Worm (Caenorhabditis elegans): ENCODE data around the gene rev-3.

The rev-3 gene

ce11 chrIII:5743084-5743483 is 47.4 kb downstream of the rev-3 start, which contains the start of gene B0244.15:
Gene B0244.15 (plus strand): TSS chrIII:5743384.
- no peak for TF ChIP-seq ztf-29 (GFP tag; IDR thresholded peaks at IDR 0.05)

DNA sequence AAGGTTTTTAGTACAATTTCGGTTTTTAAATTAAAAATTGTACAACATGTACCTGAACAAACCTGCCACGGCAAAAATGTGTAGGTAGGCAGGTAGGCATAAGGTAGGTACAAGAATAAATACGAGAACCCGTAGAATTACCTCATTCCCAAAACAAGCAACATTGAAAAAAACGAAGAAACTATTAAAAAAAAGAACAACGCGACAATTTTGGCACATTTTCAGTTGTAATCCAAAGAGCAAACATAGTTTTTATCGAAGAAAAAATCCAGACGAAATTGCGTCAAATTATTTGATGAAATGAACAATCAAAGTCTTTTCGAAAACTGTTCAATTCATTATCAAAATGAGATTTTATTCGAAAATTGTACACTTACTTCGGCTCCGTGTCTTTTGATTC is 49.8 kb downstream of the rev-3 start, which contains the start of gene B0244.16:
Gene B0244.16 (plus strand): TSS at position 301 of the 400 bp plus-strand sequence.
- TF ChIP-seq ztf-29 (GFP tag; IDR thresholded peaks at IDR 0.05) (no peak), ref-1 (GFP tag; conservative IDR thresholded peaks at IDR 0.05) (no peak), flt-1 (GFP tag; IDR thresholded peaks at IDR 0.05) (no peak), med-1 (GFP tag; optimal IDR thresholded peaks at IDR 0.05; ENCODE audit: insufficient read depth) (no peak), tab-1 (GFP tag; IDR thresholded peaks at IDR 0.05) (no peak), klf-2 (GFP tag; conservative IDR thresholded peaks at IDR 0.05) (no peak), cog-1 (tag; optimal IDR thresholded peaks at IDR 0.05) (no peak), T22C8.4 (GFP tag; IDR thresholded peaks at IDR 0.05) (no peak), ztf-23 (GFP tag; IDR thresholded peaks at IDR 0.05) (no peak)

ce11 chrIII:5737708-5738107 is 52.7 kb downstream of the rev-3 start, which contains the start of gene B0244.6:
Gene B0244.6 (plus strand): TSS chrIII:5738008.
- TF ChIP-seq med-1 (GFP tag; optimal IDR thresholded peaks at IDR 0.05; ENCODE audit: insufficient read depth) = no peak
- TF ChIP-seq klf-2 (GFP tag; conservative IDR thresholded peaks at IDR 0.05) = no peak
- TF ChIP-seq ztf-29 (GFP tag; IDR thresholded peaks at IDR 0.05) = no peak
- TF ChIP-seq flt-1 (GFP tag; IDR thresholded peaks at IDR 0.05) = no peak
- TF ChIP-seq T22C8.4 (GFP tag; IDR thresholded peaks at IDR 0.05) = no peak
- no peak for TF ChIP-seq ref-1 (GFP tag; conservative IDR thresholded peaks at IDR 0.05)
- no peak for TF ChIP-seq tab-1 (GFP tag; IDR thresholded peaks at IDR 0.05)
- no peak for TF ChIP-seq cog-1 (tag; optimal IDR thresholded peaks at IDR 0.05)
- no peak for TF ChIP-seq ztf-23 (GFP tag; IDR thresholded peaks at IDR 0.05)

ce11 chrIII:5734905-5735304 is 55.5 kb downstream of the rev-3 start, which contains the start of gene B0244.10:
Gene B0244.10 (plus strand): TSS chrIII:5735158.
- no peak for TF ChIP-seq T22C8.4 (GFP tag; IDR thresholded peaks at IDR 0.05)
- no peak for TF ChIP-seq ref-1 (GFP tag; conservative IDR thresholded peaks at IDR 0.05)
- TF ChIP-seq klf-2 (GFP tag; conservative IDR thresholded peaks at IDR 0.05) = no peak
- no peak for TF ChIP-seq flt-1 (GFP tag; IDR thresholded peaks at IDR 0.05)

- TF ChIP-seq klf-2 (GFP tag; conservative IDR thresholded peaks at IDR 0.05) (no peak), tab-1 (GFP tag; IDR thresholded peaks at IDR 0.05) (no peak), T22C8.4 (GFP tag; IDR thresholded peaks at IDR 0.05) (no peak), ref-1 (GFP tag; conservative IDR thresholded peaks at IDR 0.05) (no peak), ztf-29 (GFP tag; IDR thresholded peaks at IDR 0.05) (no peak), med-1 (GFP tag; optimal IDR thresholded peaks at IDR 0.05; ENCODE audit: insufficient read depth) (no peak), cog-1 (tag; optimal IDR thresholded peaks at IDR 0.05) (no peak), ztf-23 (GFP tag; IDR thresholded peaks at IDR 0.05) (no peak), flt-1 (GFP tag; IDR thresholded peaks at IDR 0.05) (no peak)
These were observed 56.1 kb downstream of the rev-3 start for ce11 chrIII:5734328-5734727.

DNA sequence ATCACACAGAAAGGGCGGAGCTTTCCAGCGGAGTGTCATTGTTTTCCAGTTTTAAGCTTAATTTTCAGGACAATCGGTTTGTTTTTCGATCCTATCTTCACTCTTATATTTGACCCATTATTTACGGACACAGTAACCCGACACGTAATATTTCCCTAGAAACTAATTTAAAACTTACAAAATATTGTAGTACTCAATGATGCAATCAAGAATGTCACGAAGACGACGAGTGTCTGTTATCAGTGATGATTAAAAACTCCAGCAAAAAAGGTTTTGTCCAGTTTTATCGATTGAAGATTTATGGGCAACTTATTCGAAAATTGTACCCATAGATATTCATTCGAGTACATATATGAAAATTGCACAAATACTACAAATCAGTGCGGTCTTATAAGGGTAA is 57.5 kb downstream of the rev-3 start, which contains the start of gene B0244.17:
Gene B0244.17 (plus strand): TSS at position 301 of the 400 bp plus-strand sequence.
- TF ChIP-seq ref-1 (GFP tag; conservative IDR thresholded peaks at IDR 0.05) (no peak), cog-1 (tag; optimal IDR thresholded peaks at IDR 0.05) (no peak), ztf-29 (GFP tag; IDR thresholded peaks at IDR 0.05) (no peak), flt-1 (GFP tag; IDR thresholded peaks at IDR 0.05) (no peak), ztf-23 (GFP tag; IDR thresholded peaks at IDR 0.05) (no peak), tab-1 (GFP tag; IDR thresholded peaks at IDR 0.05) (no peak), T22C8.4 (GFP tag; IDR thresholded peaks at IDR 0.05) (no peak), klf-2 (GFP tag; conservative IDR thresholded peaks at IDR 0.05) (no peak), med-1 (GFP tag; optimal IDR thresholded peaks at IDR 0.05; ENCODE audit: insufficient read depth) (no peak)

DNA sequence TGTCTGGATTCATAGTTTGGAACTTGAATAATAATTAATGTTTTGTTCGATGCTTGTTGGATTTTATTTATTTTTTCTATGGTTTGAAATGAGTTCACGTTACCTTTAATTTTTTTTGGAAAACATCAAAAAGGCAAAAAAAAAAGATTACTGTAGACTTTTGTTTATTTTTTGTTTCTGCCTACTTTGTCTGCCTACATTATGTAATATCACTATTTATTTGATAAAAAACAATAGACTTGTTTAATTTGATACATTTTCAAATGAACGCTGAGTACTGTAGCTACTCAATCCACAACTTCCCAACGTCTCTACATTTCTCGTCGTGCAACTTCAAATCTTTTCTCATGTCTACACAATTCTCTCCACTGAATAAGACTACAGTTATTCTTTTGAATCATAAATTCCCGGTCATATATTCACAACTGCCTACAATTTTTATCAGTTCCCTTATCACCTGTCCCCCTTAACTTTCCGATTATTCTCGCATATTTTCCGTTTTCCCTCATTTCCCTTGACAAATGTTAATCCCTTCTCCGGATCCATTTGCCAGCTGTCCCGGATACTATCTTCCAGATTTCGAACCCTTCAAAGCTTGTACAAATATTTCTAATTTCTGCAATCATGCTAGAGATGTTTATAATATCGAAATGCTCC is 59.3 kb downstream of the rev-3 start, which contains the start of the genes B0244.9 and B0244.7:
Gene B0244.9 (minus strand): TSS at position 51 of the 657 bp plus-strand sequence.
Gene B0244.7 (plus strand): TSS at position 522 of the 657 bp plus-strand sequence.
- TF ChIP-seq T22C8.4 (GFP tag; IDR thresholded peaks at IDR 0.05) (no peak), ztf-23 (GFP tag; IDR thresholded peaks at IDR 0.05) (no peak), cog-1 (tag; optimal IDR thresholded peaks at IDR 0.05) (no peak), tab-1 (GFP tag; IDR thresholded peaks at IDR 0.05) (no peak), ref-1 (GFP tag; conservative IDR thresholded peaks at IDR 0.05) (no peak), flt-1 (GFP tag; IDR thresholded peaks at IDR 0.05) (no peak), klf-2 (GFP tag; conservative IDR thresholded peaks at IDR 0.05) (no peak), med-1 (GFP tag; optimal IDR thresholded peaks at IDR 0.05; ENCODE audit: insufficient read depth) (no peak), ztf-29 (GFP tag; IDR thresholded peaks at IDR 0.05) (no peak)

DNA sequence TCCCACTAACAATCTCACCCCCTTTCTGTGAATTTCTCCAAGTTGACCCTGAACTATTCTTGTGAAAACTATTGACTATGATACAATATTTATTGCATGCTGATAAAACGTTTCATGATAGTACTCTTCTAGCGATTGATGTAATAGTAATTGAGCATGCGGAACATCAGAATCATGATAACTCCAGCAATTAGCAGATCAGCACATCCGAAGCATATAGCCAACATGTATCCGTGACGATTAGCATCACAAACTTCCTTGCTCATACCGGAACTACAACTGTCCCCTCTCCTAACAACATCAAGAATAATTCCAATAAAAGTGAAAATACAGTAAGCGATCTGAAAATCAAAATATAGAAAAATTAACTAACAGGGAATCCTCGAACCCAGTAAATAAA is 60.4 kb downstream of the rev-3 start:
- TF ChIP-seq ztf-29 (GFP tag; IDR thresholded peaks at IDR 0.05) (no peak), med-1 (GFP tag; optimal IDR thresholded peaks at IDR 0.05; ENCODE audit: insufficient read depth) (no peak), flt-1 (GFP tag; IDR thresholded peaks at IDR 0.05) (no peak)

DNA sequence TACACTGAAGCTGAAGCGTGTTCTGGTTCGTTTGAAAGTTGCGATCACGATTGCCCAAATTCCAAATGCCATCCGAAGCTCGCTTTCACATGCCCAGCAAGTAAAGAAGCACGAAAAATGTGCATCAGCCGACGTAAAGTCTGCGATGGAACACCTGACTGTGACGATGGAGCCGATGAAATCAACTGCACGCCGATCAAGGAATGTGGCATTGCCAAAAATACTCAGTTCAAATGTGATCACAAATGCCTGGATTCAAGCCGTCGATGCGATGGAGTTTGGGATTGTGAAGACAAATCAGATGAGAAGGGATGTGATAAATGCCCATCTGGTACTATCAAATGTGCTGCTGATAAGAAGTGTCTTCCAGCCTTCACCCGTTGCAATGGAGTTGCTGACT is 61.1 kb downstream of the rev-3 start:
- no peak for TF ChIP-seq ztf-29 (GFP tag; IDR thresholded peaks at IDR 0.05)
- no peak for TF ChIP-seq tab-1 (GFP tag; IDR thresholded peaks at IDR 0.05)
- TF ChIP-seq cog-1 (tag; optimal IDR thresholded peaks at IDR 0.05) = no peak
- TF ChIP-seq klf-2 (GFP tag; conservative IDR thresholded peaks at IDR 0.05) = no peak
- TF ChIP-seq flt-1 (GFP tag; IDR thresholded peaks at IDR 0.05) = no peak
- TF ChIP-seq ref-1 (GFP tag; conservative IDR thresholded peaks at IDR 0.05) = no peak
- TF ChIP-seq med-1 (GFP tag; optimal IDR thresholded peaks at IDR 0.05; ENCODE audit: insufficient read depth) = no peak
- no peak for TF ChIP-seq T22C8.4 (GFP tag; IDR thresholded peaks at IDR 0.05)
- TF ChIP-seq ztf-23 (GFP tag; IDR thresholded peaks at IDR 0.05) = no peak

DNA sequence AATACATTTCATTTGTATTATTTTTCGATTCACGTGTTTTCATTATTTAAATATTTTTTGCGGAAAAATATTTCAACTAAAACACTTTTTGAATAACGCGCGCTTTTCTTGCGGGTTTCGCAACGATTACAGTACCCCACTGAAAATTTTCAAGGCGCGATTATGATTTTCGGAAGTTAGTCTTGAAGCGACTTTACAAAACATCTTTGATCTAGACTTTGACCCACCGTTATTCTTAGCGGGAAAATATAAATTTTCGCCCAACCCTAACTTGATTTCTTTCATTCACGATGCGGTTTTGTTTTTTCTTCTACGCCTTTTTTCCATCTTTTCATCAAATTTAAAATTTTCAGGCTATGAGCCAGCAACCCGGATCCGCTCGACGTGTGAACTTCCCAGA is 62.6 kb downstream of the rev-3 start, which contains the start of gene egg-1:
Gene egg-1 (plus strand): TSS at position 354 of the 400 bp plus-strand sequence.
- TF ChIP-seq cog-1 (tag; optimal IDR thresholded peaks at IDR 0.05) (no peak), klf-2 (GFP tag; conservative IDR thresholded peaks at IDR 0.05) (no peak), tab-1 (GFP tag; IDR thresholded peaks at IDR 0.05) (no peak), ztf-29 (GFP tag; IDR thresholded peaks at IDR 0.05) (no peak), med-1 (GFP tag; optimal IDR thresholded peaks at IDR 0.05; ENCODE audit: insufficient read depth) (no peak), ztf-23 (GFP tag; IDR thresholded peaks at IDR 0.05) (no peak), T22C8.4 (GFP tag; IDR thresholded peaks at IDR 0.05) (no peak), flt-1 (GFP tag; IDR thresholded peaks at IDR 0.05) (no peak), ref-1 (GFP tag; conservative IDR thresholded peaks at IDR 0.05) (no peak)

Measured in whole organism, midembryonic.